Fruit fly (Drosophila melanogaster) whole organism, embryonic: ENCODE measurements around the gene CG15390.

Experiments
- CG18262 ChIP-seq: fragments of 200-800 bp; optimal IDR thresholded peaks from 3 replicates; lab custom pipeline; 2019; ENCODE audit warnings: missing biosample characterization, mild to moderate bottlenecking, missing genetic modification characterization, moderate library complexity
- CG6654 ChIP-seq: fragments of 200-800 bp; sonication (Bioruptor generic); optimal IDR thresholded peaks from 2 replicates; lab custom pipeline; 2017; ENCODE audit warnings: missing biosample characterization, mild to moderate bottlenecking, missing genetic modification characterization
- CG8944 ChIP-seq: fragments of 200-800 bp; sonication (Bioruptor generic); optimal IDR thresholded peaks from 3 replicates; lab custom pipeline; 2016; ENCODE audit warnings: missing biosample characterization, missing genetic modification characterization
- CG9797 ChIP-seq: fragments of 200-800 bp; sonication (Bioruptor generic); optimal IDR thresholded peaks from 3 replicates; lab custom pipeline; 2018; ENCODE audit warnings: missing biosample characterization, mild to moderate bottlenecking, missing genetic modification characterization
- br ChIP-seq: fragments of >200 bp; optimal IDR thresholded peaks from 2 replicates; lab custom pipeline; 2017
- cg ChIP-seq: fragments of 200-800 bp; sonication (Bioruptor generic); optimal IDR thresholded peaks from 3 replicates; lab custom pipeline; 2019; ENCODE audit warnings: missing biosample characterization, mild to moderate bottlenecking, missing genetic modification characterization, moderate library complexity
- cwo ChIP-seq: fragments of 200-800 bp; sonication (Bioruptor generic); optimal IDR thresholded peaks from 3 replicates; lab custom pipeline; 2017; ENCODE audit warnings: missing biosample characterization, missing genetic modification characterization, mild to moderate bottlenecking, moderate library complexity, missing genetic modification reagents
- lbe ChIP-seq: fragments of 200-800 bp; sonication (Bioruptor generic); optimal IDR thresholded peaks from 2 replicates; lab custom pipeline; 2016; ENCODE audit warnings: missing biosample characterization, mild to moderate bottlenecking, missing genetic modification characterization
- ro ChIP-seq: fragments of 200-800 bp; sonication (Bioruptor generic); IDR thresholded peaks from 2 replicates; pipeline ENCODE4 v1.3.6; 2022; ENCODE audit warnings: missing biosample characterization, missing genetic modification characterization
- usp ChIP-seq: fragments of >200 bp; optimal IDR thresholded peaks from 2 replicates; lab custom pipeline; 2017; ENCODE audit warnings: missing biosample characterization, missing genetic modification characterization

dm6 chr2L:2364200-2364754, 10.2 kb upstream of the CG15390 start:
- no peak for TF ChIP-seq lbe
- no peak for TF ChIP-seq CG18262 (tag; lab: Kevin White, UChicago)
- no peak for TF ChIP-seq CG9797 (GFP tag; lab: Kevin White, UChicago)
- TF ChIP-seq cwo = no peak
- TF ChIP-seq br (lab: Kevin White, UChicago) = no peak
- TF ChIP-seq CG8944 = no peak
- TF ChIP-seq usp (GFP tag; lab: Kevin White, UChicago) = no peak
- TF ChIP-seq CG6654 (GFP tag; lab: Kevin White, UChicago) = no peak
- no peak for TF ChIP-seq ro
- TF ChIP-seq cg (GFP tag; lab: Kevin White, UChicago) = peak; percentile 51
